Fruit fly (Drosophila melanogaster) whole organism, embryonic: ENCODE results near the gene Trmt6.

Source experiments
- Aef1 ChIP-seq: fragments of 200-800 bp; sonication (Bioruptor generic); IDR thresholded peaks from 3 replicates; pipeline ENCODE4 v1.3.6; 2022; ENCODE audit warnings: missing biosample characterization, missing genetic modification characterization
- Awh ChIP-seq: fragments of 200-800 bp; sonication (Bioruptor generic); IDR thresholded peaks from 2 replicates; pipeline ENCODE4, ENCODE4 v1.3.6; 2022; ENCODE audit warnings: missing biosample characterization, missing genetic modification characterization
- CG10274 ChIP-seq: fragments of 200-800 bp; sonication (Bioruptor generic); optimal IDR thresholded peaks from 3 replicates; lab custom pipeline; 2017; ENCODE audit warnings: missing biosample characterization, mild to moderate bottlenecking, missing genetic modification characterization
- CG11504 ChIP-seq: fragments of 200-800 bp; sonication (Bioruptor generic); optimal IDR thresholded peaks from 3 replicates; lab custom pipeline; 2019; ENCODE audit warnings: missing biosample characterization, mild to moderate bottlenecking, missing genetic modification characterization, moderate library complexity
- CG14860 ChIP-seq: fragments of 200-800 bp; sonication (Bioruptor generic); IDR thresholded peaks from 3 replicates; pipeline ENCODE4 v1.3.6; 2022; ENCODE audit warnings: missing biosample characterization, missing genetic modification characterization; ENCODE audit not compliant: partially characterized antibody
- CG1792 ChIP-seq: fragments of 200-800 bp; sonication (Bioruptor generic); optimal IDR thresholded peaks from 2 replicates; lab custom pipeline; 2016; ENCODE audit warnings: missing biosample characterization, missing genetic modification characterization
- CG1832 ChIP-seq: fragments of 200-800 bp; sonication (Bioruptor generic); optimal IDR thresholded peaks from 2 replicates; lab custom pipeline; 2017; ENCODE audit warnings: missing biosample characterization, mild to moderate bottlenecking, missing genetic modification characterization, inconsistent platforms
- CG18619 ChIP-seq: fragments of 200-800 bp; sonication (Bioruptor generic); optimal IDR thresholded peaks from 3 replicates; lab custom pipeline; 2017; ENCODE audit warnings: missing biosample characterization, mild to moderate bottlenecking, missing genetic modification characterization
- CG2712 ChIP-seq: fragments of 200-800 bp; optimal IDR thresholded peaks from 3 replicates; lab custom pipeline; 2019; ENCODE audit warnings: missing biosample characterization, mild to moderate bottlenecking, missing genetic modification characterization, moderate library complexity
- CG32767 ChIP-seq: fragments of 200-800 bp; sonication (Bioruptor generic); IDR thresholded peaks from 2 replicates; pipeline ENCODE4 v1.3.6; 2022; ENCODE audit warnings: missing biosample characterization, missing genetic modification characterization
- CG4424 ChIP-seq: fragments of 200-800 bp; sonication (Bioruptor generic); optimal IDR thresholded peaks from 3 replicates; lab custom pipeline; 2016; ENCODE audit warnings: missing biosample characterization, missing genetic modification characterization
- CG6683 ChIP-seq: fragments of 200-800 bp; sonication (Bioruptor generic); optimal IDR thresholded peaks from 2 replicates; lab custom pipeline; 2017; ENCODE audit warnings: missing biosample characterization, mild to moderate bottlenecking, missing genetic modification characterization, missing genetic modification reagents
- CG6854 ChIP-seq: fragments of 200-800 bp; sonication (Bioruptor generic); optimal IDR thresholded peaks from 3 replicates; lab custom pipeline; 2017; ENCODE audit warnings: missing biosample characterization, mild to moderate bottlenecking, missing genetic modification characterization
- CHES-1-like ChIP-seq: fragments of 200-800 bp; sonication (Bioruptor generic); optimal IDR thresholded peaks from 2 replicates; lab custom pipeline; 2016; ENCODE audit warnings: missing biosample characterization, missing genetic modification characterization
- Camta ChIP-seq: fragments of 200-800 bp; sonication (Bioruptor generic); optimal IDR thresholded peaks from 2 replicates; lab custom pipeline; 2016; ENCODE audit warnings: missing biosample characterization, missing genetic modification characterization
- Deaf1 ChIP-seq: fragments of 200-800 bp; optimal IDR thresholded peaks from 3 replicates; lab custom pipeline; 2019; ENCODE audit warnings: missing biosample characterization, mild to moderate bottlenecking, missing genetic modification characterization, moderate library complexity
- Ets65A ChIP-seq: fragments of 200-800 bp; sonication (Bioruptor generic); peaks from one replicate; lab custom pipeline; 2016; ENCODE audit warnings: missing biosample characterization, missing genetic modification characterization
- Ets97D ChIP-seq: fragments of 200-800 bp; sonication (Bioruptor generic); optimal IDR thresholded peaks from 3 replicates; lab custom pipeline; 2016; ENCODE audit warnings: missing biosample characterization, missing genetic modification characterization
- Hmx ChIP-seq: fragments of 200-800 bp; sonication (Bioruptor generic); optimal IDR thresholded peaks from 2 replicates; lab custom pipeline; 2016; ENCODE audit warnings: missing biosample characterization, missing genetic modification characterization
- Nf-YB ChIP-seq: fragments of 200-800 bp; sonication (Bioruptor generic); optimal IDR thresholded peaks from 3 replicates; lab custom pipeline; 2019; ENCODE audit warnings: missing biosample characterization, mild to moderate bottlenecking, missing genetic modification characterization, moderate library complexity
- Nf-YC ChIP-seq: fragments of 200-800 bp; optimal IDR thresholded peaks from 3 replicates; lab custom pipeline; 2019; ENCODE audit warnings: missing biosample characterization, mild to moderate bottlenecking, missing genetic modification characterization, moderate library complexity
- Sin3A ChIP-seq: fragments of >200 bp; optimal IDR thresholded peaks from 2 replicates; lab custom pipeline; 2018
- abd-A ChIP-seq: fragments of 200-800 bp; sonication (Bioruptor generic); optimal IDR thresholded peaks from 3 replicates; lab custom pipeline; 2019; ENCODE audit warnings: missing biosample characterization, mild to moderate bottlenecking, missing genetic modification characterization, moderate library complexity
- ara ChIP-seq: fragments of 200-800 bp; sonication (Bioruptor generic); IDR thresholded peaks from 2 replicates; pipeline ENCODE4 v1.3.6; 2022; ENCODE audit warnings: missing biosample characterization, missing genetic modification characterization
- chinmo ChIP-seq: fragments of 200-800 bp; sonication (Bioruptor generic); IDR thresholded peaks from 4 replicates; pipeline ENCODE4 v1.3.6; 2022; ENCODE audit warnings: missing biosample characterization, missing genetic modification characterization; ENCODE audit not compliant: partially characterized antibody
- crc ChIP-seq: fragments of 200-800 bp; sonication (Bioruptor generic); optimal IDR thresholded peaks from 2 replicates; lab custom pipeline; 2016; ENCODE audit warnings: missing biosample characterization, missing genetic modification characterization
- crol ChIP-seq: fragments of 200-800 bp; sonication (Bioruptor generic); IDR thresholded peaks from 2 replicates; pipeline ENCODE4 v1.3.6; 2022; ENCODE audit warnings: missing biosample characterization, missing genetic modification characterization
- cwo ChIP-seq: fragments of 200-800 bp; sonication (Bioruptor generic); optimal IDR thresholded peaks from 3 replicates; lab custom pipeline; 2017; ENCODE audit warnings: missing biosample characterization, missing genetic modification characterization, mild to moderate bottlenecking, moderate library complexity, missing genetic modification reagents
- emc ChIP-seq: fragments of 200-800 bp; sonication (Bioruptor generic); optimal IDR thresholded peaks from 2 replicates; lab custom pipeline; 2016; ENCODE audit warnings: missing biosample characterization, missing genetic modification characterization
- en ChIP-seq: fragments of 200-800 bp; sonication (Bioruptor generic); optimal IDR thresholded peaks from 2 replicates; lab custom pipeline; 2016; ENCODE audit warnings: missing biosample characterization, missing genetic modification characterization
- ewg ChIP-seq: fragments of 200-800 bp; sonication (Bioruptor generic); optimal IDR thresholded peaks from 3 replicates; lab custom pipeline; 2017; ENCODE audit warnings: mild to moderate bottlenecking, missing biosample characterization, missing genetic modification reagents, missing genetic modification characterization
- grn ChIP-seq: fragments of 200-800 bp; sonication (Bioruptor generic); optimal IDR thresholded peaks from 3 replicates; lab custom pipeline; 2017; ENCODE audit warnings: missing biosample characterization, missing genetic modification characterization
- kah ChIP-seq: fragments of 200-800 bp; sonication (Bioruptor generic); optimal IDR thresholded peaks from 2 replicates; lab custom pipeline; 2018; ENCODE audit warnings: missing biosample characterization, mild to moderate bottlenecking, missing genetic modification characterization
- pfk ChIP-seq: fragments of 200-800 bp; sonication (Bioruptor generic); optimal IDR thresholded peaks from 2 replicates; lab custom pipeline; 2018; ENCODE audit warnings: missing biosample characterization, mild to moderate bottlenecking, missing genetic modification characterization, moderate library complexity
- repo ChIP-seq: fragments of 200-800 bp; sonication (Bioruptor generic); optimal IDR thresholded peaks from 2 replicates; lab custom pipeline; 2016; ENCODE audit warnings: missing biosample characterization, missing genetic modification characterization
- sens ChIP-seq: fragments of 200-800 bp; sonication (Bioruptor generic); peaks from one replicate; lab custom pipeline; 2016; ENCODE audit warnings: missing biosample characterization, missing genetic modification characterization
- sens-2 ChIP-seq: fragments of 200-800 bp; sonication (Bioruptor generic); IDR thresholded peaks from 2 replicates; pipeline ENCODE4 v1.3.6; 2022; ENCODE audit warnings: missing biosample characterization, missing genetic modification characterization
- seq ChIP-seq: fragments of 200-800 bp; sonication (Bioruptor generic); IDR thresholded peaks from 2 replicates; pipeline ENCODE4 v1.3.6; 2022; ENCODE audit warnings: missing biosample characterization, missing genetic modification characterization
- slp2 ChIP-seq: fragments of 200-800 bp; sonication (Bioruptor generic); optimal IDR thresholded peaks from 2 replicates; lab custom pipeline; 2016; ENCODE audit warnings: missing biosample characterization, missing genetic modification characterization
- ssp ChIP-seq: fragments of 200-800 bp; sonication (Bioruptor generic); IDR thresholded peaks from 2 replicates; pipeline ENCODE4 v1.3.6; 2022; ENCODE audit warnings: missing biosample characterization, missing genetic modification characterization
- unc-4 ChIP-seq: fragments of 200-800 bp; sonication (Bioruptor generic); IDR thresholded peaks from 2 replicates; pipeline ENCODE4 v1.3.6; 2022; ENCODE audit warnings: missing biosample characterization, missing genetic modification characterization; ENCODE audit not compliant: partially characterized antibody
- vvl ChIP-seq: fragments of 200-800 bp; sonication (Bioruptor generic); IDR thresholded peaks from 2 replicates; pipeline ENCODE4 v1.3.6; 2022; ENCODE audit warnings: missing biosample characterization, missing genetic modification characterization
- z ChIP-seq: fragments of 200-800 bp; sonication (Bioruptor generic); IDR thresholded peaks from 3 replicates; pipeline ENCODE4 v1.3.6; 2022; ENCODE audit warnings: missing biosample characterization, missing genetic modification characterization

Gene Trmt6

dm6 chr2L:6551452-6551851 lies 10.6 kb downstream of the Trmt6 start:
- TF ChIP-seq CG10274 (GFP tag; lab: Kevin White, UChicago), result peak; percentile 66
- TF ChIP-seq emc (GFP tag; lab: Kevin White, UChicago), result no peak
- TF ChIP-seq unc-4 (GFP tag; lab: Robert Waterston, UW), result no peak
- TF ChIP-seq slp2 (GFP tag; lab: Kevin White, UChicago), result no peak
- TF ChIP-seq CG1792 (GFP tag; lab: Kevin White, UChicago), result no peak
- no peak for TF ChIP-seq CG2712 (tag; lab: Kevin White, UChicago)
- TF ChIP-seq ssp (GFP tag; lab: Robert Waterston, UW), result no peak
- no peak for TF ChIP-seq Ets97D (GFP tag; lab: Kevin White, UChicago)
- peak; percentile 71 for TF ChIP-seq sens (GFP tag; lab: Kevin White, UChicago)
- TF ChIP-seq, all 482 proteins: peak for 2

- TF ChIP-seq Hmx (GFP tag; lab: Kevin White, UChicago) (no peak), abd-A (peak; percentile 72), CHES-1-like (GFP tag; lab: Kevin White, UChicago) (no peak), chinmo (0 out of 4 replicates have a peak, but pooled peaks have one; percentile 20), en (GFP tag; lab: Kevin White, UChicago) (no peak), Sin3A (lab: Kevin White, UChicago) (no peak), kah (GFP tag; lab: Kevin White, UChicago) (no peak), Camta (GFP tag; lab: Kevin White, UChicago) (no peak), CG18619 (GFP tag; lab: Kevin White, UChicago) (no peak), repo (GFP tag; lab: Kevin White, UChicago) (no peak), Ets65A (GFP tag; lab: Kevin White, UChicago) (peak; percentile 59), Awh (GFP tag; lab: Robert Waterston, UW) (peak; percentile 89), CG14860 (GFP tag; lab: Robert Waterston, UW) (no peak), CG6854 (GFP tag; lab: Kevin White, UChicago) (no peak), grn (GFP tag; lab: Kevin White, UChicago) (peak; percentile 50), cwo (GFP tag; lab: Kevin White, UChicago) (no peak), vvl (GFP tag; lab: Robert Waterston, UW) (peak; percentile 74), ara (GFP tag; lab: Robert Waterston, UW) (no peak)
Measured at dm6 chr2L:6550809-6551208, 11.3 kb downstream of the Trmt6 start.

- peak; percentile 68; the same call in 1 of the 2 replicates for TF ChIP-seq crol (GFP tag; lab: Robert Waterston, UW)
- no peak for TF ChIP-seq CG6683 (GFP tag; lab: Kevin White, UChicago)
- TF ChIP-seq ewg, result peak; percentile 82
- no peak for TF ChIP-seq CG32767
- TF ChIP-seq sens-2 (GFP tag; lab: Robert Waterston, UW), result no peak
- peak; percentile 79 for TF ChIP-seq Nf-YB
- peak; percentile 7 for TF ChIP-seq CG1832 (GFP tag; lab: Kevin White, UChicago)
- TF ChIP-seq CG4424 (GFP tag; lab: Kevin White, UChicago), result no peak
- peak; percentile 59; the same call in 1 of the 2 replicates for TF ChIP-seq seq (GFP tag; lab: Robert Waterston, UW)
- TF ChIP-seq Nf-YC (tag; lab: Kevin White, UChicago), result peak; percentile 88
- no peak for TF ChIP-seq pfk (GFP tag; lab: Kevin White, UChicago)
- no peak for TF ChIP-seq CG11504 (tag; lab: Kevin White, UChicago)
- TF ChIP-seq crc (GFP tag; lab: Kevin White, UChicago), result no peak
- TF ChIP-seq z (GFP tag; lab: Robert Waterston, UW), result peak; percentile 91
- TF ChIP-seq Aef1, result no peak
- peak; percentile 36 for TF ChIP-seq Deaf1 (tag; lab: Kevin White, UChicago)
Measured at dm6 chr2L:6547978-6548377, 14.1 kb downstream of the Trmt6 start.
